Fruit fly (Drosophila melanogaster): ENCODE data around the gene CadN2.

The CadN2 gene

dm6 chr2L:17784641-17785040 is 90.4 kb downstream of the CadN2 start (continued):
- TF ChIP-seq gfzf (GFP tag; optimal IDR thresholded peaks at IDR 0.05) (no peak), schlank (tag; optimal IDR thresholded peaks at IDR 0.05) (no peak), sens-2 (GFP tag; IDR thresholded peaks at IDR 0.05) (no peak), CG5245 (GFP tag; optimal IDR thresholded peaks at IDR 0.05) (peak; percentile 38), CG8765 (GFP tag; IDR thresholded peaks at IDR 0.05) (no peak), CG4282 (GFP tag; optimal IDR thresholded peaks at IDR 0.05) (no peak), CG2129 (GFP tag; IDR thresholded peaks at IDR 0.05; ENCODE audit: partially characterized antibody) (no peak), E2f1 (GFP tag; IDR thresholded peaks at IDR 0.05) (no peak), Hmr (GFP tag; optimal IDR thresholded peaks at IDR 0.05) (peak; percentile 32), HmgZ (tag; optimal IDR thresholded peaks at IDR 0.05) (peak; percentile 54), Med (GFP tag) (peak; percentile 87), unc-4 (GFP tag; IDR thresholded peaks at IDR 0.05; ENCODE audit: partially characterized antibody) (no peak), seq (GFP tag; IDR thresholded peaks at IDR 0.05) (no peak), usp (GFP tag; optimal IDR thresholded peaks at IDR 0.05) (no peak), CG17361 (GFP tag; IDR thresholded peaks at IDR 0.05) (no peak), knrl (GFP tag; IDR thresholded peaks at IDR 0.05; ENCODE audit: partially characterized antibody) (peak; percentile 10; the same call in 1 of the 3 replicates), CG4820 (GFP tag; optimal IDR thresholded peaks at IDR 0.05) (peak; percentile 34), Xbp1 (GFP tag; optimal IDR thresholded peaks at IDR 0.05) (peak; percentile 76), dpn (GFP tag; optimal IDR thresholded peaks at IDR 0.05) (peak; percentile 32 to 45), insv (GFP tag; optimal IDR thresholded peaks at IDR 0.05) (peak in 1 of 2 experiments; percentile 56), Optix (GFP tag; IDR thresholded peaks at IDR 0.05) (no peak), ttk (GFP tag; IDR thresholded peaks at IDR 0.05) (no peak), pros (GFP tag; optimal IDR thresholded peaks at IDR 0.05) (no peak), CTCF (GFP tag; optimal IDR thresholded peaks at IDR 0.05) (peak; percentile 95), CG32767 (GFP tag; IDR thresholded peaks at IDR 0.05) (no peak), nau (GFP tag; optimal IDR thresholded peaks at IDR 0.05) (no peak), CG17328 (GFP tag; IDR thresholded peaks at IDR 0.05) (0 out of 2 replicates have a peak, but pooled peaks have one; percentile 15), pan (optimal IDR thresholded peaks at IDR 0.05) (no peak), pan (GFP tag; optimal IDR thresholded peaks at IDR 0.05 in 1 of 2, IDR thresholded peaks at IDR 0.05 in 1 of 2) (no peak), CG9797 (GFP tag; optimal IDR thresholded peaks at IDR 0.05) (no peak), HLH3B (GFP tag; IDR thresholded peaks at IDR 0.05) (no peak), pita (GFP tag; optimal IDR thresholded peaks at IDR 0.05) (peak; percentile 38), CG3847 (GFP tag; IDR thresholded peaks at IDR 0.05) (no peak), kah (GFP tag; optimal IDR thresholded peaks at IDR 0.05) (no peak), lola (GFP tag; optimal IDR thresholded peaks at IDR 0.05) (no peak), CrebB (tag; optimal IDR thresholded peaks at IDR 0.05) (no peak), CG14667 (GFP tag; IDR thresholded peaks at IDR 0.05) (no peak), CG9609 (GFP tag; optimal IDR thresholded peaks at IDR 0.05) (no peak), CG3163 (GFP tag; optimal IDR thresholded peaks at IDR 0.05) (peak; percentile 9), bowl (GFP tag; IDR thresholded peaks at IDR 0.05) (no peak), Hey (tag; optimal IDR thresholded peaks at IDR 0.05) (no peak), ems (GFP tag; optimal IDR thresholded peaks at IDR 0.05) (no peak), Mes4 (GFP tag; optimal IDR thresholded peaks at IDR 0.05) (no peak), disco-r (GFP tag; optimal IDR thresholded peaks at IDR 0.05) (no peak), psq (GFP tag; optimal IDR thresholded peaks at IDR 0.05) (no peak), CG16815 (GFP tag; optimal IDR thresholded peaks at IDR 0.05) (no peak), crp (GFP tag; optimal IDR thresholded peaks at IDR 0.05) (no peak), CG17568 (GFP tag; optimal IDR thresholded peaks at IDR 0.05) (no peak), D19B (GFP tag; optimal IDR thresholded peaks at IDR 0.05) (no peak), pho (GFP tag; optimal IDR thresholded peaks at IDR 0.05) (no peak), CG10321 (GFP tag; IDR thresholded peaks at IDR 0.05) (no peak), CG3407 (GFP tag; optimal IDR thresholded peaks at IDR 0.05) (no peak), sna (GFP tag; IDR thresholded peaks at IDR 0.05; ENCODE audit: partially characterized antibody) (no peak)

Measured in whole organism, embryonic.